Worm (Caenorhabditis elegans): ENCODE results near the gene T28D6.3.

DNA sequence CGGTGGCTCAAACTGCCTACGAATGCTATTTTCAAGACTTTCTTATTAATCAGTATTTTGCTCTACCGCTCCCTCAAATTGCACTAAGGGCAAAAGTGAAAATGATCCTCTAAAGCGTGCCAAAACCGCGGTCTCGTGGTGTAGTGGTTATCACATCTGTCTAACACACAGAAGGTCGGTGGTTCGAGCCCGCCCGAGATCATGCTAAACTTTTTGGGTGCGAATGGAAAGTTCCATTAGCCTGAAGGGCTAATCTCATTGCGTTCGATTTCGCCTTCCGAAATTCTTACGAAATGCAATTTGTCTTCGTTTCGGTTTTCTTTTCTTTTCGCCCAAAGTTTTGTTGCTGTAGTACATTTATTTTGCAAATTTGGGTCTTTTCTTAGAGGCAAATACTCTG lies 13.1 kb upstream of the T28D6.3 start:
- TF ChIP-seq mep-1 (tag; optimal IDR thresholded peaks at IDR 0.05) (no peak), hlh-1 (tag; optimal IDR thresholded peaks at IDR 0.05) (no peak), unc-62 (GFP tag; optimal IDR thresholded peaks at IDR 0.05) (no peak), pha-4 (tag; optimal IDR thresholded peaks at IDR 0.05) (no peak), M03D4.4 (tag; optimal IDR thresholded peaks at IDR 0.05) (no peak), lsy-2 (tag; optimal IDR thresholded peaks at IDR 0.05) (no peak), nhr-12 (tag; optimal IDR thresholded peaks at IDR 0.05) (no peak), unc-120 (tag; optimal IDR thresholded peaks at IDR 0.05; ENCODE audit: poor library complexity, severe bottlenecking) (no peak), unc-39 (tag; optimal IDR thresholded peaks at IDR 0.05) (no peak), ces-1 (GFP tag; optimal IDR thresholded peaks at IDR 0.05) (peak; percentile 97), ceh-39 (tag; optimal IDR thresholded peaks at IDR 0.05) (no peak)

Measured in whole organism, mixed stage, embryonic.